Worm (Caenorhabditis elegans) whole organism, L1 larva: Measurements from ENCODE around the gene argn-1.

Source experiments
- C34B4.2 ChIP-seq: sonication (generic microtip); optimal IDR thresholded peaks from 2 replicates; lab custom pipeline; 2017; ENCODE audit warnings: mild to moderate bottlenecking, missing genetic modification characterization, missing compliant biosample characterization
- aly-2 ChIP-seq: fragments of 150-350 bp; optimal IDR thresholded peaks from 2 replicates; lab custom pipeline; 2014; ENCODE audit warnings: missing biosample characterization, missing genetic modification characterization
- ama-1 ChIP-seq: fragments of 150-350 bp; optimal IDR thresholded peaks from 2 replicates; lab custom pipeline; 2014
- ceh-63 ChIP-seq: fragments of 200-800 bp; sonication (Bioruptor generic); optimal IDR thresholded peaks from 2 replicates; lab custom pipeline; 2018; ENCODE audit warnings: mild to moderate bottlenecking, missing genetic modification characterization, missing compliant biosample characterization
- ceh-8 ChIP-seq: fragments of 200-800 bp; sonication (Bioruptor generic); optimal IDR thresholded peaks from 2 replicates; lab custom pipeline; 2018; ENCODE audit warnings: mild to moderate bottlenecking, missing genetic modification characterization, moderate library complexity, missing compliant biosample characterization
- ceh-82 ChIP-seq, 3 experiments: fragments of 150-350 bp in 1 of 3; sonication (generic microtip) in 2 of 3; optimal IDR thresholded peaks; 2 replicates each; lab custom pipeline; 2014 to 2017; ENCODE audit warnings: missing biosample characterization in 3 of 3, missing genetic modification characterization in 3 of 3
- ceh-90 ChIP-seq: sonication (generic microtip); optimal IDR thresholded peaks from 2 replicates; lab custom pipeline; 2016; ENCODE audit warnings: missing genetic modification characterization, missing compliant biosample characterization
- dsc-1 ChIP-seq: sonication (generic microtip); optimal IDR thresholded peaks from 2 replicates; lab custom pipeline; 2016; ENCODE audit warnings: mild to moderate bottlenecking, missing genetic modification characterization, missing compliant biosample characterization
- efl-1 ChIP-seq, 4 experiments: fragments of 150-350 bp; optimal IDR thresholded peaks in 3 of 4; peaks in 1 of 4; 1 replicate in 1 of 4; 2 replicates in 3 of 4; lab custom pipeline; 2014; ENCODE audit warnings: missing biosample characterization in 2 of 4, missing genetic modification characterization in 2 of 4, missing genetic modification reagents in 2 of 4
- elt-3 ChIP-seq, 6 experiments: fragments of 150-350 bp in 1 of 6; sonication (generic microtip); optimal IDR thresholded peaks; 2 replicates each; lab custom pipeline; 2017 to 2018; ENCODE audit warnings: missing biosample characterization in 6 of 6, missing genetic modification characterization in 6 of 6, inconsistent platforms in 1 of 6
- fkh-10 ChIP-seq: sonication (generic microtip); optimal IDR thresholded peaks from 2 replicates; lab custom pipeline; 2017; ENCODE audit warnings: missing biosample characterization, missing genetic modification reagents, missing genetic modification characterization
- grh-1 ChIP-seq: fragments of 200-800 bp; sonication (Bioruptor generic); IDR thresholded peaks from 2 replicates; pipeline ENCODE4 v1.3.6; 2022; ENCODE audit warnings: missing genetic modification reagents, missing genetic modification characterization, missing compliant biosample characterization
- hlh-4 ChIP-seq: sonication (generic microtip); optimal IDR thresholded peaks from 2 replicates; lab custom pipeline; 2016; ENCODE audit warnings: mild to moderate bottlenecking, missing genetic modification characterization, missing compliant biosample characterization
- hpl-2 ChIP-seq: fragments of 150-350 bp; optimal IDR thresholded peaks from 2 replicates; lab custom pipeline; 2014; ENCODE audit warnings: missing biosample characterization, missing genetic modification reagents, missing genetic modification characterization
- irx-1 ChIP-seq: sonication (generic microtip); optimal IDR thresholded peaks from 2 replicates; lab custom pipeline; 2016; ENCODE audit warnings: missing genetic modification characterization, missing compliant biosample characterization
- lin-14 ChIP-seq: fragments of 200-800 bp; sonication (Bioruptor generic); optimal IDR thresholded peaks from 2 replicates; lab custom pipeline; 2018; ENCODE audit warnings: mild to moderate bottlenecking, missing genetic modification characterization, moderate library complexity, missing compliant biosample characterization
- lin-35 ChIP-seq, 2 experiments: fragments of 150-350 bp; optimal IDR thresholded peaks; 2 replicates each; lab custom pipeline; 2014; ENCODE audit warnings: missing biosample characterization in 2 of 2, missing genetic modification characterization in 2 of 2, missing genetic modification reagents in 2 of 2
- lir-3 ChIP-seq: sonication (generic microtip); optimal IDR thresholded peaks from 2 replicates; lab custom pipeline; 2016; ENCODE audit warnings: mild to moderate bottlenecking, missing genetic modification characterization, moderate library complexity, missing compliant biosample characterization; ENCODE audit not compliant: poor library complexity
- mab-9 ChIP-seq: fragments of 200-800 bp; sonication (Bioruptor generic); IDR thresholded peaks from 2 replicates; pipeline ENCODE4 v1.3.6; 2022; ENCODE audit warnings: missing genetic modification reagents, missing genetic modification characterization, missing compliant biosample characterization
- mdl-1 ChIP-seq, 2 experiments: fragments of 150-350 bp; optimal IDR thresholded peaks; 2 replicates each; lab custom pipeline; 2014 to 2017; ENCODE audit warnings: missing biosample characterization in 2 of 2, missing genetic modification characterization in 2 of 2, inconsistent platforms in 1 of 2
- mef-2 ChIP-seq: fragments of 150-350 bp; optimal IDR thresholded peaks from 2 replicates; lab custom pipeline; 2014; ENCODE audit warnings: missing biosample characterization, missing genetic modification characterization
- nhr-19 ChIP-seq: fragments of 200-800 bp; sonication (Bioruptor generic); conservative IDR thresholded peaks from 2 replicates; pipeline ENCODE4 v1.3.6; 2022; ENCODE audit warnings: missing genetic modification characterization, missing compliant biosample characterization
- nhr-20 ChIP-seq: sonication (generic microtip); optimal IDR thresholded peaks from 2 replicates; lab custom pipeline; 2016; ENCODE audit warnings: mild to moderate bottlenecking, missing genetic modification characterization, missing compliant biosample characterization
- nhr-47 ChIP-seq: sonication (generic microtip); optimal IDR thresholded peaks from 2 replicates; lab custom pipeline; 2016; ENCODE audit warnings: mild to moderate bottlenecking, missing genetic modification characterization, moderate library complexity, missing compliant biosample characterization
- nhr-71 ChIP-seq: sonication (generic microtip); optimal IDR thresholded peaks from 2 replicates; lab custom pipeline; 2016; ENCODE audit warnings: mild to moderate bottlenecking, missing genetic modification characterization, moderate library complexity, missing compliant biosample characterization
- nhr-77 ChIP-seq: fragments of 150-350 bp; optimal IDR thresholded peaks from 2 replicates; lab custom pipeline; 2014; ENCODE audit warnings: missing biosample characterization, missing genetic modification characterization
- nhr-84 ChIP-seq: sonication (generic microtip); optimal IDR thresholded peaks from 2 replicates; lab custom pipeline; 2017; ENCODE audit warnings: missing biosample characterization, missing genetic modification characterization
- nhr-85 ChIP-seq: sonication (generic microtip); peaks from one replicate; lab custom pipeline; 2016; ENCODE audit warnings: missing genetic modification characterization, inconsistent platforms, missing compliant biosample characterization
- nhr-90 ChIP-seq: sonication (generic microtip); optimal IDR thresholded peaks from 2 replicates; lab custom pipeline; 2016; ENCODE audit warnings: mild to moderate bottlenecking, missing genetic modification characterization, missing compliant biosample characterization; ENCODE audit not compliant: poor library complexity
- pax-3 ChIP-seq: fragments of 200-800 bp; sonication (Bioruptor generic); optimal IDR thresholded peaks from 2 replicates; lab custom pipeline; 2018; ENCODE audit warnings: mild to moderate bottlenecking, missing genetic modification characterization, moderate library complexity, missing compliant biosample characterization
- rnt-1 ChIP-seq: sonication (generic microtip); optimal IDR thresholded peaks from 2 replicates; lab custom pipeline; 2016; ENCODE audit warnings: mild to moderate bottlenecking, missing genetic modification characterization, moderate library complexity, missing compliant biosample characterization
- snpc-4 ChIP-seq: fragments of 150-350 bp; optimal IDR thresholded peaks from 2 replicates; lab custom pipeline; 2014; ENCODE audit warnings: missing biosample characterization, missing genetic modification characterization
- snu-23 ChIP-seq: sonication (generic microtip); optimal IDR thresholded peaks from 2 replicates; lab custom pipeline; 2016; ENCODE audit warnings: missing genetic modification characterization, missing compliant biosample characterization
- sox-4 ChIP-seq: sonication (generic microtip); optimal IDR thresholded peaks from 2 replicates; lab custom pipeline; 2016; ENCODE audit warnings: missing genetic modification characterization, missing compliant biosample characterization
- sup-37 ChIP-seq: fragments of 200-800 bp; sonication (Bioruptor generic); optimal IDR thresholded peaks from 2 replicates; lab custom pipeline; 2018; ENCODE audit warnings: mild to moderate bottlenecking, missing genetic modification characterization, missing compliant biosample characterization
- swsn-7 ChIP-seq: sonication (generic microtip); optimal IDR thresholded peaks from 2 replicates; lab custom pipeline; 2016; ENCODE audit warnings: missing genetic modification characterization, missing compliant biosample characterization
- xbp-1 ChIP-seq: sonication (generic microtip); optimal IDR thresholded peaks from 2 replicates; lab custom pipeline; 2016; ENCODE audit warnings: missing genetic modification characterization, missing compliant biosample characterization
- zag-1 ChIP-seq: fragments of 150-350 bp; optimal IDR thresholded peaks from 2 replicates; lab custom pipeline; 2014; ENCODE audit warnings: missing biosample characterization, missing genetic modification characterization
- zip-4 ChIP-seq: fragments of 200-800 bp; sonication (Bioruptor generic); optimal IDR thresholded peaks from 2 replicates; lab custom pipeline; 2018; ENCODE audit warnings: mild to moderate bottlenecking, missing genetic modification characterization, moderate library complexity, missing compliant biosample characterization

The argn-1 gene

ce11 chrX:5645606-5646005, 15.8 kb downstream of the argn-1 start (continued):
- TF ChIP-seq hlh-4 (tag; lab: Kevin White, UChicago) (no peak), nhr-84 (tag; lab: Kevin White, UChicago) (no peak), xbp-1 (tag; lab: Kevin White, UChicago) (no peak)

ce11 chrX:5646951-5647423, 17.2 kb downstream of the argn-1 start, which contains the start of gene T22B7.3:
Gene T22B7.3 (plus strand): TSS chrX:5647373.
- TF ChIP-seq lir-3 (tag; lab: Kevin White, UChicago) (no peak), nhr-85 (tag; lab: Kevin White, UChicago) (peak; percentile 68), fkh-10 (GFP tag; lab: Kevin White, UChicago) (no peak), lin-35 (GFP tag; optimal IDR thresholded peaks at IDR 0.05; lab: Kevin White, UChicago) (no peak), ceh-90 (no peak), elt-3 (tag; optimal IDR thresholded peaks at IDR 0.05; lab: Kevin White, UChicago) (peak in 1 of 6 experiments; percentile 75), ama-1 (no peak), ceh-82 (tag; optimal IDR thresholded peaks at IDR 0.05; lab: Kevin White, UChicago) (no peak), C34B4.2 (tag; lab: Kevin White, UChicago) (no peak)

- TF ChIP-seq aly-2 (tag; lab: Kevin White, UChicago) (no peak), rnt-1 (tag; lab: Kevin White, UChicago) (no peak), grh-1 (GFP tag; lab: Robert Waterston, UW) (no peak)
- TF ChIP-seq, all 84 proteins: peak for 0
Observed at ce11 chrX:5647884-5648283, 18.1 kb downstream of the argn-1 start, which contains the start of gene srv-7. Gene srv-7 (minus strand): TSS chrX:5647984.

ce11 chrX:5653813-5654212, 24.0 kb downstream of the argn-1 start, which contains the start of gene T22B7.7:
Gene T22B7.7 (minus strand): TSS chrX:5654074.
- TF ChIP-seq hpl-2 (GFP tag; lab: Kevin White, UChicago) (no peak), lin-14 (GFP tag; lab: Kevin White, UChicago) (peak; percentile 21), efl-1 (optimal IDR thresholded peaks at IDR 0.05; lab: Kevin White, UChicago) (no peak), efl-1 (GFP tag; optimal IDR thresholded peaks at IDR 0.05 in 1 of 2; lab: Kevin White, UChicago) (peak in 1 of 2 experiments; percentile 47)

ce11 chrX:5655601-5656000, 25.8 kb downstream of the argn-1 start:
- TF ChIP-seq efl-1 (optimal IDR thresholded peaks at IDR 0.05; lab: Kevin White, UChicago) = no peak
- TF ChIP-seq efl-1 (GFP tag; optimal IDR thresholded peaks at IDR 0.05 in 1 of 2; lab: Kevin White, UChicago) = peak in 1 of 2 experiments; percentile 62
- TF ChIP-seq ceh-90 = no peak

ce11 chrX:5659614-5660013, 29.8 kb downstream of the argn-1 start, which contains the start of gene T22B7.22:
Gene T22B7.22 (plus strand): TSS chrX:5659967.
- TF ChIP-seq nhr-20 (tag; lab: Kevin White, UChicago) (peak; percentile 66), zip-4 (GFP tag; lab: Kevin White, UChicago) (no peak), nhr-19 (GFP tag; lab: Robert Waterston, UW) (peak; percentile 31; the same call in 1 of the 2 replicates), zag-1 (tag; lab: Kevin White, UChicago) (no peak), swsn-7 (no peak), mef-2 (tag; lab: Kevin White, UChicago) (no peak), grh-1 (GFP tag; lab: Robert Waterston, UW) (peak; percentile 56), ceh-8 (GFP tag; lab: Kevin White, UChicago) (peak; percentile 18), nhr-47 (no peak), nhr-77 (tag; lab: Kevin White, UChicago) (no peak), ceh-63 (no peak), dsc-1 (no peak), hpl-2 (GFP tag; lab: Kevin White, UChicago) (no peak), ama-1 (no peak), nhr-90 (tag; lab: Kevin White, UChicago) (peak; percentile 20), mab-9 (GFP tag; lab: Robert Waterston, UW) (no peak), nhr-71 (tag; lab: Kevin White, UChicago) (peak; percentile 44), snu-23 (GFP tag; lab: Kevin White, UChicago) (peak; percentile 65), snpc-4 (tag; lab: Kevin White, UChicago) (no peak), mdl-1 (tag; optimal IDR thresholded peaks at IDR 0.05; lab: Kevin White, UChicago) (peak in 1 of 2 experiments; percentile 20), sup-37 (GFP tag; lab: Kevin White, UChicago) (no peak), irx-1 (peak; percentile 14), sox-4 (no peak), nhr-85 (tag; lab: Kevin White, UChicago) (peak; percentile 95), elt-3 (tag; optimal IDR thresholded peaks at IDR 0.05; lab: Kevin White, UChicago) (peak in 1 of 6 experiments; percentile 3), pax-3 (tag; lab: Kevin White, UChicago) (no peak), lin-14 (GFP tag; lab: Kevin White, UChicago) (peak; percentile 86), fkh-10 (GFP tag; lab: Kevin White, UChicago) (no peak), lin-35 (GFP tag; optimal IDR thresholded peaks at IDR 0.05; lab: Kevin White, UChicago) (peak in 1 of 2 experiments; percentile 32)
